Worm (Caenorhabditis elegans) whole organism, L1 larva: ENCODE results near the gene hrg-9.

Experiments
- F16B12.6 ChIP-seq: fragments of 150-350 bp; optimal IDR thresholded peaks from 2 replicates; lab custom pipeline; 2014; ENCODE audit warnings: missing biosample characterization, missing genetic modification characterization
- Y116A8C.19 ChIP-seq: sonication (generic microtip); optimal IDR thresholded peaks from 2 replicates; lab custom pipeline; 2016; ENCODE audit warnings: missing compliant biosample characterization, missing genetic modification characterization, borderline replicate concordance
- aha-1 ChIP-seq: fragments of 150-350 bp; optimal IDR thresholded peaks from 2 replicates; lab custom pipeline; 2014; ENCODE audit warnings: missing biosample characterization, missing genetic modification characterization
- blmp-1 ChIP-seq: fragments of 150-350 bp; optimal IDR thresholded peaks from 2 replicates; lab custom pipeline; 2014; ENCODE audit warnings: missing biosample characterization, missing genetic modification characterization
- ceh-63 ChIP-seq: fragments of 200-800 bp; sonication (Bioruptor generic); optimal IDR thresholded peaks from 2 replicates; lab custom pipeline; 2018; ENCODE audit warnings: mild to moderate bottlenecking, missing genetic modification characterization, missing compliant biosample characterization
- dpl-1 ChIP-seq, 3 experiments: fragments of 150-350 bp in 2 of 3; sonication (generic microtip) in 1 of 3; optimal IDR thresholded peaks; 2 replicates each; lab custom pipeline; 2014 to 2017; ENCODE audit warnings: missing biosample characterization in 3 of 3, missing genetic modification characterization in 3 of 3, missing genetic modification reagents in 3 of 3
- efl-1 ChIP-seq, 4 experiments: fragments of 150-350 bp; optimal IDR thresholded peaks in 3 of 4; peaks in 1 of 4; 1 replicate in 1 of 4; 2 replicates in 3 of 4; lab custom pipeline; 2014; ENCODE audit warnings: missing biosample characterization in 2 of 4, missing genetic modification characterization in 2 of 4, missing genetic modification reagents in 2 of 4
- egl-13 ChIP-seq: sonication (generic microtip); optimal IDR thresholded peaks from 2 replicates; lab custom pipeline; 2016; ENCODE audit warnings: missing genotype, missing genetic modification reagents, missing genetic modification characterization, missing compliant biosample characterization
- elt-3 ChIP-seq, 6 experiments: fragments of 150-350 bp in 1 of 6; sonication (generic microtip); optimal IDR thresholded peaks; 2 replicates each; lab custom pipeline; 2017 to 2018; ENCODE audit warnings: missing biosample characterization in 6 of 6, missing genetic modification characterization in 6 of 6, inconsistent platforms in 1 of 6
- grh-1 ChIP-seq: fragments of 200-800 bp; sonication (Bioruptor generic); IDR thresholded peaks from 2 replicates; pipeline ENCODE4 v1.3.6; 2022; ENCODE audit warnings: missing genetic modification reagents, missing genetic modification characterization, missing compliant biosample characterization
- hlh-17 ChIP-seq: fragments of 200-800 bp; sonication (Bioruptor generic); optimal IDR thresholded peaks from 2 replicates; lab custom pipeline; 2018; ENCODE audit warnings: missing genetic modification characterization, mild to moderate bottlenecking, missing compliant biosample characterization, moderate library complexity, borderline replicate concordance
- hpl-2 ChIP-seq: fragments of 150-350 bp; optimal IDR thresholded peaks from 2 replicates; lab custom pipeline; 2014; ENCODE audit warnings: missing biosample characterization, missing genetic modification reagents, missing genetic modification characterization
- irx-1 ChIP-seq: sonication (generic microtip); optimal IDR thresholded peaks from 2 replicates; lab custom pipeline; 2016; ENCODE audit warnings: missing genetic modification characterization, missing compliant biosample characterization
- isw-1 ChIP-seq: fragments of 200-800 bp; sonication (Bioruptor generic); IDR thresholded peaks from 2 replicates; pipeline ENCODE4 v1.3.6; 2022; ENCODE audit warnings: missing genetic modification characterization, missing compliant biosample characterization
- lin-14 ChIP-seq: fragments of 200-800 bp; sonication (Bioruptor generic); optimal IDR thresholded peaks from 2 replicates; lab custom pipeline; 2018; ENCODE audit warnings: mild to moderate bottlenecking, missing genetic modification characterization, moderate library complexity, missing compliant biosample characterization
- lin-39 ChIP-seq: fragments of 150-350 bp; optimal IDR thresholded peaks from 2 replicates; lab custom pipeline; 2014; ENCODE audit warnings: missing biosample characterization, missing genetic modification reagents, missing genetic modification characterization
- mab-9 ChIP-seq: fragments of 200-800 bp; sonication (Bioruptor generic); IDR thresholded peaks from 2 replicates; pipeline ENCODE4 v1.3.6; 2022; ENCODE audit warnings: missing genetic modification reagents, missing genetic modification characterization, missing compliant biosample characterization
- mep-1 ChIP-seq: fragments of 150-350 bp; optimal IDR thresholded peaks from 2 replicates; lab custom pipeline; 2014; ENCODE audit warnings: missing biosample characterization, missing genetic modification characterization
- nhr-28 ChIP-seq: fragments of 150-350 bp; optimal IDR thresholded peaks from 2 replicates; lab custom pipeline; 2014; ENCODE audit warnings: missing biosample characterization, missing genetic modification characterization
- nhr-71 ChIP-seq: sonication (generic microtip); optimal IDR thresholded peaks from 2 replicates; lab custom pipeline; 2016; ENCODE audit warnings: mild to moderate bottlenecking, missing genetic modification characterization, moderate library complexity, missing compliant biosample characterization
- nhr-85 ChIP-seq: sonication (generic microtip); peaks from one replicate; lab custom pipeline; 2016; ENCODE audit warnings: missing genetic modification characterization, inconsistent platforms, missing compliant biosample characterization
- pqm-1 ChIP-seq: sonication (generic microtip); optimal IDR thresholded peaks from 3 replicates; lab custom pipeline; 2017; ENCODE audit warnings: missing biosample characterization, missing genetic modification characterization
- skn-1 ChIP-seq: fragments of 150-350 bp; optimal IDR thresholded peaks from 2 replicates; lab custom pipeline; 2014; ENCODE audit warnings: missing biosample characterization, missing genetic modification characterization
- sptf-1 ChIP-seq: fragments of 150-350 bp; optimal IDR thresholded peaks from 2 replicates; lab custom pipeline; 2014; ENCODE audit warnings: missing biosample characterization, missing genetic modification characterization
- swsn-7 ChIP-seq: sonication (generic microtip); optimal IDR thresholded peaks from 2 replicates; lab custom pipeline; 2016; ENCODE audit warnings: missing genetic modification characterization, missing compliant biosample characterization
- unc-130 ChIP-seq: fragments of 150-350 bp; optimal IDR thresholded peaks from 2 replicates; lab custom pipeline; 2017; ENCODE audit warnings: missing biosample characterization, missing genetic modification characterization, inconsistent platforms
- unc-30 ChIP-seq: sonication (generic microtip); optimal IDR thresholded peaks from 2 replicates; lab custom pipeline; 2017; ENCODE audit warnings: missing biosample characterization, missing genetic modification characterization
- xbp-1 ChIP-seq: sonication (generic microtip); optimal IDR thresholded peaks from 2 replicates; lab custom pipeline; 2016; ENCODE audit warnings: missing genetic modification characterization, missing compliant biosample characterization
- ztf-4 ChIP-seq: fragments of 150-350 bp; optimal IDR thresholded peaks from 2 replicates; lab custom pipeline; 2014; ENCODE audit warnings: missing biosample characterization, missing genetic modification characterization

hrg-9 gene

ce11 chrV:12999559-12999958 lies 36.4 kb upstream of the hrg-9 start, which contains the start of gene far-4:
Gene far-4 (minus strand): TSS chrV:12999659.
- TF ChIP-seq sptf-1 (no peak), egl-13 (tag; lab: Kevin White, UChicago) (no peak), nhr-28 (no peak), nhr-71 (tag; lab: Kevin White, UChicago) (no peak), isw-1 (no peak), xbp-1 (tag; lab: Kevin White, UChicago) (no peak), hlh-17 (GFP tag; lab: Kevin White, UChicago) (no peak), blmp-1 (tag; lab: Kevin White, UChicago) (no peak), ztf-4 (tag; lab: Kevin White, UChicago) (no peak), unc-130 (tag; lab: Kevin White, UChicago) (no peak), Y116A8C.19 (tag; lab: Kevin White, UChicago) (no peak)

ce11 chrV:12997422-12997821 lies 34.3 kb upstream of the hrg-9 start, which contains the start of gene far-3:
Gene far-3 (minus strand): TSS chrV:12997522.
- TF ChIP-seq hpl-2 (GFP tag; lab: Kevin White, UChicago): no peak
- no peak for TF ChIP-seq pqm-1 (tag; lab: Kevin White, UChicago)
- TF ChIP-seq lin-39 (tag; lab: Kevin White, UChicago): no peak
- no peak for TF ChIP-seq skn-1 (tag; lab: Kevin White, UChicago)
- no peak for TF ChIP-seq hlh-17 (GFP tag; lab: Kevin White, UChicago)
- TF ChIP-seq swsn-7 (tag; lab: Kevin White, UChicago): no peak
- no peak for TF ChIP-seq dpl-1 (GFP tag; optimal IDR thresholded peaks at IDR 0.05; lab: Kevin White, UChicago)
- no peak for TF ChIP-seq ceh-63 (GFP tag; lab: Kevin White, UChicago)
- no peak for TF ChIP-seq nhr-28
- TF ChIP-seq mab-9 (GFP tag; lab: Robert Waterston, UW): no peak
- TF ChIP-seq efl-1 (optimal IDR thresholded peaks at IDR 0.05; lab: Kevin White, UChicago): no peak
- TF ChIP-seq efl-1 (GFP tag; optimal IDR thresholded peaks at IDR 0.05 in 1 of 2; lab: Kevin White, UChicago): no peak

ce11 chrV:12995269-12995668 lies 32.1 kb upstream of the hrg-9 start, which contains the start of gene far-5:
Gene far-5 (plus strand): TSS chrV:12995569.
- no peak for TF ChIP-seq grh-1 (GFP tag; lab: Robert Waterston, UW)
- TF ChIP-seq blmp-1 (tag; lab: Kevin White, UChicago): peak; percentile 30
- TF ChIP-seq elt-3 (tag; optimal IDR thresholded peaks at IDR 0.05; lab: Kevin White, UChicago): peak in 1 of 6 experiments; percentile 29
- TF ChIP-seq, all 84 proteins: peak for 2

ce11 chrV:12992891-12993290 lies 29.7 kb upstream of the hrg-9 start, which contains the start of the genes F15B9.11 and dsl-7:
Gene F15B9.11 (minus strand): TSS chrV:12992895.
Gene dsl-7 (plus strand): TSS chrV:12993150.
- TF ChIP-seq blmp-1 (tag; lab: Kevin White, UChicago) (peak; percentile 18), unc-30 (tag; lab: Kevin White, UChicago) (no peak), grh-1 (GFP tag; lab: Robert Waterston, UW) (0 out of 2 replicates have a peak, but pooled peaks have one; percentile 45), nhr-85 (tag; lab: Kevin White, UChicago) (peak; percentile 82), lin-14 (GFP tag; lab: Kevin White, UChicago) (peak; percentile 60), aha-1 (tag; lab: Kevin White, UChicago) (no peak)

ce11 chrV:12988256-12988655 lies 25.1 kb upstream of the hrg-9 start, which contains the start of gene F15B9.8:
Gene F15B9.8 (plus strand): TSS chrV:12988556.
- TF ChIP-seq irx-1 (tag; lab: Kevin White, UChicago) (no peak), nhr-85 (tag; lab: Kevin White, UChicago) (peak; percentile 42)

ce11 chrV:12987061-12987460 lies 23.9 kb upstream of the hrg-9 start, which contains the start of gene shw-3:
Gene shw-3 (minus strand): TSS chrV:12987161.
- TF ChIP-seq mep-1 (tag; lab: Kevin White, UChicago): no peak
- no peak for TF ChIP-seq F16B12.6 (tag; lab: Kevin White, UChicago)
- no peak for TF ChIP-seq blmp-1 (tag; lab: Kevin White, UChicago)
- TF ChIP-seq unc-130 (tag; lab: Kevin White, UChicago): no peak
- no peak for TF ChIP-seq mab-9 (GFP tag; lab: Robert Waterston, UW)
